Fruit fly (Drosophila melanogaster) whole organism, adult: ENCODE data around the gene CG3638.

Experiments used
- CG11617 ChIP-seq: fragments of 200-800 bp; sonication (Bioruptor generic); optimal IDR thresholded peaks from 2 replicates; lab custom pipeline; 2017; ENCODE audit warnings: mild to moderate bottlenecking, missing biosample characterization, missing genetic modification reagents, missing genetic modification characterization
- CG12768 ChIP-seq: fragments of 200-800 bp; sonication (Bioruptor generic); optimal IDR thresholded peaks from 2 replicates; lab custom pipeline; 2017; ENCODE audit warnings: missing biosample characterization, missing genetic modification characterization, mild to moderate bottlenecking, moderate library complexity, missing genetic modification reagents
- CG14711 ChIP-seq: fragments of 200-800 bp; sonication (Bioruptor generic); optimal IDR thresholded peaks from 2 replicates; lab custom pipeline; 2018; ENCODE audit warnings: missing biosample characterization, mild to moderate bottlenecking, missing genetic modification characterization, moderate library complexity
- CG1620 ChIP-seq: fragments of 200-800 bp; sonication (Bioruptor generic); optimal IDR thresholded peaks from 2 replicates; lab custom pipeline; 2016; ENCODE audit warnings: missing biosample characterization, missing genetic modification characterization
- CG33017 ChIP-seq: fragments of 200-800 bp; sonication (Bioruptor generic); optimal IDR thresholded peaks from 2 replicates; lab custom pipeline; 2018; ENCODE audit warnings: missing biosample characterization, mild to moderate bottlenecking, missing genetic modification characterization, moderate library complexity
- CG5204 ChIP-seq: fragments of 200-800 bp; sonication (Bioruptor generic); optimal IDR thresholded peaks from 2 replicates; lab custom pipeline; 2016; ENCODE audit warnings: missing biosample characterization, missing genetic modification characterization
- CG7045 ChIP-seq: fragments of 200-800 bp; sonication (Bioruptor generic); optimal IDR thresholded peaks from 2 replicates; lab custom pipeline; 2017; ENCODE audit warnings: missing biosample characterization, mild to moderate bottlenecking, missing genetic modification characterization
- CG7101 ChIP-seq: fragments of 200-800 bp; sonication (Bioruptor generic); optimal IDR thresholded peaks from 2 replicates; lab custom pipeline; 2018; ENCODE audit warnings: missing biosample characterization, mild to moderate bottlenecking, missing genetic modification characterization, moderate library complexity
- Clk ChIP-seq: fragments of 200-800 bp; sonication (Bioruptor generic); optimal IDR thresholded peaks from 2 replicates; lab custom pipeline; 2017; ENCODE audit warnings: missing biosample characterization, missing genetic modification characterization
- Crg-1 ChIP-seq: fragments of 200-800 bp; sonication (Bioruptor generic); optimal IDR thresholded peaks from 2 replicates; lab custom pipeline; 2016; ENCODE audit warnings: missing biosample characterization, missing genetic modification characterization
- Hr96 ChIP-seq: fragments of 200-800 bp; sonication (Bioruptor generic); optimal IDR thresholded peaks from 2 replicates; lab custom pipeline; 2016; ENCODE audit warnings: missing biosample characterization, missing genetic modification characterization
- Mnt ChIP-seq: fragments of 200-800 bp; sonication (Bioruptor generic); optimal IDR thresholded peaks from 2 replicates; lab custom pipeline; 2016; ENCODE audit warnings: missing biosample characterization, mild to moderate bottlenecking, missing genetic modification characterization
- bab1 ChIP-seq: fragments of 200-800 bp; sonication (Bioruptor generic); optimal IDR thresholded peaks from 3 replicates; lab custom pipeline; 2019; ENCODE audit warnings: missing biosample characterization, mild to moderate bottlenecking, missing genetic modification characterization, moderate library complexity
- cic ChIP-seq: fragments of 200-800 bp; sonication (Bioruptor generic); optimal IDR thresholded peaks from 2 replicates; lab custom pipeline; 2017; ENCODE audit warnings: missing biosample characterization, mild to moderate bottlenecking, missing genetic modification characterization, moderate library complexity
- cnc ChIP-seq, 2 experiments: fragments of >200 bp; optimal IDR thresholded peaks; 2 replicates each; lab custom pipeline; 2017
- kay ChIP-seq: fragments of 200-800 bp; sonication (Bioruptor generic); peaks from one replicate; lab custom pipeline; 2016; ENCODE audit warnings: missing biosample characterization, missing genetic modification characterization, borderline replicate concordance
- ovo ChIP-seq: fragments of 200-800 bp; sonication (Bioruptor generic); optimal IDR thresholded peaks from 2 replicates; lab custom pipeline; 2016; ENCODE audit warnings: missing biosample characterization, missing genetic modification characterization
- pad ChIP-seq: fragments of 200-800 bp; sonication (Bioruptor generic); optimal IDR thresholded peaks from 3 replicates; lab custom pipeline; 2017; ENCODE audit warnings: missing biosample characterization, missing genetic modification characterization, mild to moderate bottlenecking, moderate library complexity, missing genetic modification reagents
- tj ChIP-seq: fragments of 200-800 bp; sonication (Bioruptor generic); optimal IDR thresholded peaks from 3 replicates; lab custom pipeline; 2017; ENCODE audit warnings: missing biosample characterization, mild to moderate bottlenecking, missing genetic modification characterization, moderate library complexity
- toe ChIP-seq: fragments of 200-800 bp; sonication (Bioruptor generic); optimal IDR thresholded peaks from 2 replicates; lab custom pipeline; 2016; ENCODE audit warnings: missing biosample characterization, missing genetic modification characterization

The CG3638 gene

DNA sequence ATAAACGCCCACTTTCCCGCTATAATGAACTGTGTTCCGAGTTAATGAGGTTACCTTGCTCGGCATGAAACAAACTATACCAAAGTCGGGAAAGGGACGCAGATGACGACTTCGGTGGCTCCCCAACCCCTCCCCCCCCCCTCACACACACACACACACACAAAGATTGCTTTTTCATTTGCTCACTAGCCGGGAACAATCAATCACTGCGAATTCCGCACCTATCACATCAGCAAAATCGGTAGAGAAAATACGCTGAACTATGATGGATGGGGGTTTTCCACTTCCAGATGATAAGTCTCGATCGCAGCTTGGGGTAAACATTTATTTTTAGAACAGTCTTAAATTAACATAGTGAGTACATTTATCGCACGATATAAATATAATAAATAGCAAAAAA, 62.9 kb downstream of the CG3638 start:
- TF ChIP-seq cnc (optimal IDR thresholded peaks at IDR 0.05; lab: Kevin White, UChicago) (no peak), CG33017 (tag; lab: Kevin White, UChicago) (no peak), Clk (GFP tag; lab: Kevin White, UChicago) (no peak), ovo (no peak), kay (GFP tag; lab: Kevin White, UChicago) (no peak), CG1620 (GFP tag; lab: Kevin White, UChicago) (no peak), CG7101 (tag; lab: Kevin White, UChicago) (no peak), pad (no peak), Mnt (no peak), CG14711 (no peak), CG12768 (GFP tag; lab: Kevin White, UChicago) (no peak), tj (GFP tag; lab: Kevin White, UChicago) (no peak), cic (GFP tag; lab: Kevin White, UChicago) (no peak), CG11617 (GFP tag; lab: Kevin White, UChicago) (no peak), toe (GFP tag; lab: Kevin White, UChicago) (no peak), CG7045 (GFP tag; lab: Kevin White, UChicago) (no peak), Crg-1 (GFP tag; lab: Kevin White, UChicago) (no peak), bab1 (GFP tag; lab: Kevin White, UChicago) (no peak)

DNA sequence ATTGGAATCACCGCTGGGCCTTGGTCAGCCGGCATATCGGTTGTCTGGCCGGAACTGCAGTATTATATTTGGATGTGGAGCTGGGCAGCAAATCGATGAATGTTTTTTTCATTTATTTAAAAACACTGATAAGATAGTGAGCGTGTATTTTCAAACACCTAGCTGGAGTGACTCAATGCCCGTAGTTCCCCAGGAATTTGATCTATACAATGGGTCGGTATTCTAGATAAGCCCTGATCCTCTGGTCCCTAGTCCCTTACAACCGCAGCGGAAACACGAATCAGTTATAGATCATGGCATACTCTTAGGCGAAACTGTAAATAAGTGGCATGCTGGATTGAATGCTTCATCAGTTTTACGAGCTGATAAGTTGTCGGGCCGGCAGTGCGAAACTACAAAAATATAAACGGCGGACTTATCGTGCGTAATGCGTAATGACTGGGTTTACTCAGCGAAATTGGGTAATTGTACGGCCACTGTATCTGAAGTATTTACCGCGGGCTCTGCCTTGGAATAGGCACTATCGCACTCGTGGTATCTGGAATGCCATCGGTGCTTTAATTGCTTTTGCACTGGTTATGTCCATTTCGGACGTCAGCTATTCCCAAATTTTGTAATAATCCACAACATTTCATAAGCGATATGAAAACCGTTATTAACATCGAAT, 63.6 kb downstream of the CG3638 start:
- TF ChIP-seq bab1 (GFP tag; lab: Kevin White, UChicago) (no peak), Mnt (no peak), kay (GFP tag; lab: Kevin White, UChicago) (peak; percentile 77), CG7101 (tag; lab: Kevin White, UChicago) (no peak), cnc (optimal IDR thresholded peaks at IDR 0.05; lab: Kevin White, UChicago) (no peak), CG1620 (GFP tag; lab: Kevin White, UChicago) (no peak), Crg-1 (GFP tag; lab: Kevin White, UChicago) (no peak), ovo (no peak), cic (GFP tag; lab: Kevin White, UChicago) (no peak)

dm6 chrX:1171018-1171417, 65.5 kb downstream of the CG3638 start:
- TF ChIP-seq Mnt (no peak), CG33017 (tag; lab: Kevin White, UChicago) (no peak), Hr96 (peak; percentile 72), cnc (optimal IDR thresholded peaks at IDR 0.05; lab: Kevin White, UChicago) (no peak), CG14711 (peak; percentile 50), CG1620 (GFP tag; lab: Kevin White, UChicago) (peak; percentile 70), pad (peak; percentile 69), bab1 (GFP tag; lab: Kevin White, UChicago) (peak; percentile 88), kay (GFP tag; lab: Kevin White, UChicago) (peak; percentile 71), Clk (GFP tag; lab: Kevin White, UChicago) (no peak), tj (GFP tag; lab: Kevin White, UChicago) (peak; percentile 45), toe (GFP tag; lab: Kevin White, UChicago) (peak; percentile 38), ovo (no peak), CG7101 (tag; lab: Kevin White, UChicago) (peak; percentile 62), CG7045 (GFP tag; lab: Kevin White, UChicago) (peak; percentile 36), cic (GFP tag; lab: Kevin White, UChicago) (no peak), CG12768 (GFP tag; lab: Kevin White, UChicago) (peak; percentile 46), Crg-1 (GFP tag; lab: Kevin White, UChicago) (no peak), CG5204 (GFP tag; lab: Kevin White, UChicago) (peak; percentile 52), CG11617 (GFP tag; lab: Kevin White, UChicago) (peak; percentile 80)

DNA sequence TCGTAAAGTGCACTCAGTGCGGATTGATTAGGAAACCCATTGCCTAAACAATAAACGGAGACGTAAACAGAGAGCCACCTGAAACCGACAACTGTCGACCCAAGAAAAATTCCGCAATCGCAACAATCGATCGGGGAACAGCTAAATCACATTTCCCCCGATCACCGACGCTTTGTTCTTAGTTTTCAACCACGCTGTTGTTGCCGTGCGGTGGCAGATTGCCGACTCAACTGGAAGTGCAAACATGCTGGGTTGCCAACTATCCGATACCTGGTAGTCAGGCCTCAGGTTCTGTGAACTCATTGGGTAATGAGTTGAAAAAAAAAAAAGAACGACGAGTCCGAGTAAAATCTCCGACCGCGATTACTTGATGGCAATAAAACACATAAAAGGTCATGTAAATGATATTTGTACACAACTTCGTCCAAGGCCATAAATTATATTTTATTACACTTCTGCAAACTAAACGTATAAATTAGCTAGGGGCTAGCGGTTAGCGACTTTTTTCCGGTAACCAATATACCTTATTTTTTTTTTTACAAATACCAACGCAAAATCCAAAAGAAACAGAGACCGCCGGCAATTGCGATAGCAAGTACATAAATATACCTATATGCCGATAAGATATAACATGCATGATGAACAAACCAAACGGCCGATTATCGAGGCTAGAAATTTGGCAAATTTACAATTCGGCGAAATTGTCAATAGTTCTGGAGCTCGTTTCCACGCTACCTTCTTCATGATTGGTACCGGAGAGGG, 66.2 kb downstream of the CG3638 start, which contains the start of gene CG11378:
Gene CG11378, plus strand, starts transcription at position 712 of the 762 bp plus-strand sequence.
- TF ChIP-seq CG7045 (GFP tag; lab: Kevin White, UChicago) (no peak), bab1 (GFP tag; lab: Kevin White, UChicago) (no peak), pad (peak; percentile 3), Mnt (no peak), tj (GFP tag; lab: Kevin White, UChicago) (peak; percentile 95), CG12768 (GFP tag; lab: Kevin White, UChicago) (no peak), Crg-1 (GFP tag; lab: Kevin White, UChicago) (no peak), cic (GFP tag; lab: Kevin White, UChicago) (peak; percentile 9), CG14711 (peak; percentile 46), Hr96 (no peak), CG33017 (tag; lab: Kevin White, UChicago) (no peak), toe (GFP tag; lab: Kevin White, UChicago) (no peak), kay (GFP tag; lab: Kevin White, UChicago) (peak; percentile 45), Clk (GFP tag; lab: Kevin White, UChicago) (no peak), CG11617 (GFP tag; lab: Kevin White, UChicago) (no peak), ovo (no peak), cnc (optimal IDR thresholded peaks at IDR 0.05; lab: Kevin White, UChicago) (no peak), CG1620 (GFP tag; lab: Kevin White, UChicago) (no peak)
